Worm (Caenorhabditis elegans) whole organism, late embryonic: ENCODE measurements around the gene cisd-1.
"Not testable (repeated sequence)": the region's sequence is repeated elsewhere in the genome, so short reads cannot be mapped to it uniquely, and the experiment has no call there.

ENCODE experiments used
- C08G9.2 ChIP-seq: sonication (generic microtip); optimal IDR thresholded peaks from 2 replicates; lab custom pipeline; 2016; ENCODE audit warnings: mild to moderate bottlenecking, missing genetic modification characterization, moderate library complexity, missing compliant biosample characterization
- F13H6.1 ChIP-seq: sonication (generic microtip); optimal IDR thresholded peaks from 2 replicates; lab custom pipeline; 2016; ENCODE audit warnings: missing genetic modification characterization, missing compliant biosample characterization
- K02D7.2 ChIP-seq: sonication (generic microtip); optimal IDR thresholded peaks from 2 replicates; lab custom pipeline; 2017; ENCODE audit warnings: mild to moderate bottlenecking, missing genetic modification characterization, missing compliant biosample characterization
- ama-1 ChIP-seq: fragments of 150-350 bp; optimal IDR thresholded peaks from 2 replicates; lab custom pipeline; 2014
- ceh-48 ChIP-seq: sonication (generic microtip); optimal IDR thresholded peaks from 2 replicates; lab custom pipeline; 2016; ENCODE audit warnings: missing genetic modification characterization, inconsistent platforms, missing compliant biosample characterization
- elt-2 ChIP-seq: sonication (generic microtip); optimal IDR thresholded peaks from 2 replicates; lab custom pipeline; 2016; ENCODE audit warnings: missing genetic modification reagents, missing genetic modification characterization, missing compliant biosample characterization
- ets-4 ChIP-seq: sonication (generic microtip); optimal IDR thresholded peaks from 2 replicates; lab custom pipeline; 2016; ENCODE audit warnings: missing genetic modification characterization, missing compliant biosample characterization
- hlh-30 ChIP-seq: sonication (generic microtip); optimal IDR thresholded peaks from 2 replicates; lab custom pipeline; 2017; ENCODE audit warnings: antibody characterized with exemption, missing genetic modification characterization, missing compliant biosample characterization; ENCODE audit not compliant: insufficient read depth
- mec-3 ChIP-seq: sonication (generic microtip); optimal IDR thresholded peaks from 2 replicates; lab custom pipeline; 2016; ENCODE audit warnings: borderline replicate concordance, missing genetic modification characterization, missing compliant biosample characterization
- pha-4 ChIP-seq: fragments of 150-350 bp; optimal IDR thresholded peaks from 2 replicates; lab custom pipeline; 2018; ENCODE audit warnings: missing biosample characterization, missing genetic modification reagents, missing genetic modification characterization
- pqm-1 ChIP-seq: sonication (generic microtip); optimal IDR thresholded peaks from 2 replicates; lab custom pipeline; 2016; ENCODE audit warnings: missing genetic modification characterization, missing compliant biosample characterization
- ref-2 ChIP-seq: sonication (generic microtip); optimal IDR thresholded peaks from 2 replicates; lab custom pipeline; 2016; ENCODE audit warnings: missing genetic modification characterization, missing compliant biosample characterization
- unc-3 ChIP-seq, 2 experiments: fragments of 200-800 bp in 1 of 2; sonication (Bioruptor generic) in 1 of 2; sonication (generic microtip) in 1 of 2; conservative IDR thresholded peaks in 1 of 2; optimal IDR thresholded peaks in 1 of 2; 2 replicates each; pipeline versions ENCODE4 v1.3.6 to Lab custom; 2016 to 2022; ENCODE audit warnings: missing compliant biosample characterization in 2 of 2, missing genetic modification characterization in 2 of 2, missing genetic modification reagents in 1 of 2
- unc-55 ChIP-seq: sonication (generic microtip); optimal IDR thresholded peaks from 2 replicates; lab custom pipeline; 2017; ENCODE audit warnings: missing biosample characterization, missing genetic modification reagents, missing genetic modification characterization

- not testable (repeated sequence) for TF ChIP-seq mec-3 (tag; lab: Kevin White, UChicago); unc-3 (GFP tag; conservative IDR thresholded peaks at IDR 0.05; lab: Robert Waterston, UW); unc-3 (tag; optimal IDR thresholded peaks at IDR 0.05; lab: Kevin White, UChicago); ama-1 (lab: Kevin White, UChicago); ets-4 (tag; lab: Kevin White, UChicago); C08G9.2 (tag; lab: Kevin White, UChicago); unc-55; K02D7.2 (tag; lab: Kevin White, UChicago); F13H6.1; ref-2; hlh-30 (tag; lab: Kevin White, UChicago); pha-4 (tag; lab: Kevin White, UChicago); elt-2 (tag; lab: Kevin White, UChicago); pqm-1 (tag; lab: Kevin White, UChicago); ceh-48 (tag; lab: Kevin White, UChicago)
Measured at ce11 chrII:11442425-11442824, 27.0 kb downstream of the cisd-1 start, which contains the start of gene ebp-2.
